Worm (Caenorhabditis elegans) whole organism, young adult: ENCODE measurements around the gene C17C3.6.

Experiments
- B0336.3 ChIP-seq: fragments of 200-800 bp; sonication (Bioruptor generic); IDR thresholded peaks from 2 replicates; pipeline ENCODE4 v1.3.6; 2022; ENCODE audit warnings: missing genetic modification characterization, missing compliant biosample characterization
- C06A6.2 ChIP-seq: fragments of 200-800 bp; sonication (Bioruptor generic); conservative IDR thresholded peaks from 2 replicates; pipeline ENCODE4 v1.3.6; 2022; ENCODE audit warnings: missing genetic modification characterization, missing compliant biosample characterization
- D2030.7 ChIP-seq: fragments of 200-800 bp; sonication (Bioruptor generic); IDR thresholded peaks from 2 replicates; pipeline ENCODE4 v1.3.6; 2022; ENCODE audit warnings: missing genetic modification reagents, missing genetic modification characterization, missing compliant biosample characterization
- F22D6.2 ChIP-seq: sonication (generic microtip); optimal IDR thresholded peaks from 2 replicates; lab custom pipeline; 2016; ENCODE audit warnings: mild to moderate bottlenecking, missing genetic modification characterization, missing compliant biosample characterization
- F23B12.7 ChIP-seq: sonication (generic microtip); optimal IDR thresholded peaks from 2 replicates; lab custom pipeline; 2017; ENCODE audit warnings: missing genetic modification characterization, mild to moderate bottlenecking, missing compliant biosample characterization, antibody characterized with exemption, moderate library complexity; ENCODE audit not compliant: insufficient read depth
- F33H1.4 ChIP-seq: fragments of 200-800 bp; sonication (Bioruptor generic); IDR thresholded peaks from 2 replicates; pipeline ENCODE4 v1.3.6; 2022; ENCODE audit warnings: missing genetic modification reagents, missing genetic modification characterization, missing compliant biosample characterization
- F49E8.2 ChIP-seq: sonication (generic microtip); optimal IDR thresholded peaks from 3 replicates; lab custom pipeline; 2017; ENCODE audit warnings: missing genetic modification characterization, mild to moderate bottlenecking, missing compliant biosample characterization, antibody characterized with exemption, moderate library complexity; ENCODE audit not compliant: insufficient read depth
- F57A8.1 ChIP-seq: fragments of 200-800 bp; sonication (Bioruptor generic); optimal IDR thresholded peaks from 2 replicates; lab custom pipeline; 2018; ENCODE audit warnings: mild to moderate bottlenecking, missing genetic modification characterization, moderate library complexity, missing compliant biosample characterization
- Y53G8AR.9 ChIP-seq: fragments of 200-800 bp; sonication (Bioruptor generic); conservative IDR thresholded peaks from 2 replicates; pipeline ENCODE4 v1.3.6; 2022; ENCODE audit warnings: missing genetic modification reagents, missing genetic modification characterization, missing compliant biosample characterization
- ZK185.1 ChIP-seq: sonication (generic microtip); optimal IDR thresholded peaks from 2 replicates; lab custom pipeline; 2016; ENCODE audit warnings: mild to moderate bottlenecking, missing genetic modification characterization, missing compliant biosample characterization; ENCODE audit not compliant: poor library complexity, severe bottlenecking
- akir-1 ChIP-seq: fragments of 200-800 bp; sonication (Bioruptor generic); optimal IDR thresholded peaks from 2 replicates; lab custom pipeline; 2018; ENCODE audit warnings: mild to moderate bottlenecking, missing genetic modification characterization, moderate library complexity, missing compliant biosample characterization
- ama-1 ChIP-seq, 3 experiments: fragments of 150-350 bp in 1 of 3; sonication (generic microtip) in 2 of 3; optimal IDR thresholded peaks; 2 replicates each; lab custom pipeline; 2014 to 2018; ENCODE audit warnings: missing biosample characterization in 2 of 3, missing genetic modification characterization in 2 of 3, missing genetic modification reagents in 2 of 3
- aptf-3 ChIP-seq: fragments of 200-800 bp; sonication (Bioruptor generic); IDR thresholded peaks from 2 replicates; pipeline ENCODE4 v1.3.6; 2022; ENCODE audit warnings: missing genetic modification characterization, missing compliant biosample characterization
- attf-3 ChIP-seq: fragments of 200-800 bp; sonication (Bioruptor generic); conservative IDR thresholded peaks from 2 replicates; pipeline ENCODE4 v1.3.6; 2022; ENCODE audit warnings: missing genetic modification reagents, missing genetic modification characterization, missing compliant biosample characterization
- ccch-3 ChIP-seq: fragments of 200-800 bp; sonication (Bioruptor generic); optimal IDR thresholded peaks from 2 replicates; lab custom pipeline; 2018; ENCODE audit warnings: mild to moderate bottlenecking, missing genetic modification characterization, missing compliant biosample characterization
- die-1 ChIP-seq: sonication (generic microtip); optimal IDR thresholded peaks from 2 replicates; lab custom pipeline; 2016; ENCODE audit warnings: missing genotype, mild to moderate bottlenecking, missing genetic modification characterization, missing compliant biosample characterization
- efl-1 ChIP-seq: fragments of 150-350 bp; optimal IDR thresholded peaks from 2 replicates; lab custom pipeline; 2014; ENCODE audit warnings: missing biosample characterization, missing genetic modification reagents, missing genetic modification characterization
- egl-44 ChIP-seq: fragments of 200-800 bp; sonication (Bioruptor generic); IDR thresholded peaks from 2 replicates; pipeline ENCODE4 v1.3.6; 2022; ENCODE audit warnings: missing genetic modification reagents, missing genetic modification characterization, missing compliant biosample characterization
- ets-4 ChIP-seq: fragments of 200-800 bp; sonication (Bioruptor generic); optimal IDR thresholded peaks from 2 replicates; lab custom pipeline; 2018; ENCODE audit warnings: mild to moderate bottlenecking, missing genetic modification characterization, missing compliant biosample characterization
- fkh-3 ChIP-seq: sonication (generic microtip); optimal IDR thresholded peaks from 2 replicates; lab custom pipeline; 2016; ENCODE audit warnings: mild to moderate bottlenecking, missing genetic modification characterization, missing compliant biosample characterization
- him-1 ChIP-seq: sonication (generic microtip); optimal IDR thresholded peaks from 2 replicates; lab custom pipeline; 2016; ENCODE audit warnings: missing genotype, missing genetic modification reagents, missing genetic modification characterization, missing compliant biosample characterization
- hlh-26 ChIP-seq: fragments of 200-800 bp; sonication (Bioruptor generic); conservative IDR thresholded peaks from 2 replicates; pipeline ENCODE4 v1.3.6; 2022; ENCODE audit warnings: missing genetic modification reagents, missing genetic modification characterization, missing compliant biosample characterization
- hmg-1.2 ChIP-seq: fragments of 200-800 bp; sonication (Bioruptor generic); IDR thresholded peaks from 2 replicates; pipeline ENCODE4 v1.3.6; 2022; ENCODE audit warnings: missing genetic modification reagents, missing genetic modification characterization, missing compliant biosample characterization
- hmg-20 ChIP-seq: fragments of 200-800 bp; sonication (Bioruptor generic); IDR thresholded peaks from 2 replicates; pipeline ENCODE4 v1.3.6; 2022; ENCODE audit warnings: missing genetic modification reagents, missing genetic modification characterization, missing compliant biosample characterization
- lag-1 ChIP-seq: fragments of 200-800 bp; sonication (Bioruptor generic); IDR thresholded peaks from 2 replicates; pipeline ENCODE4 v1.3.6; 2022; ENCODE audit warnings: missing genetic modification reagents, missing genetic modification characterization, missing compliant biosample characterization
- let-526 ChIP-seq: fragments of 200-800 bp; sonication (Bioruptor generic); IDR thresholded peaks from 2 replicates; pipeline ENCODE4 v1.3.6; 2022; ENCODE audit warnings: missing genetic modification reagents, missing genetic modification characterization, missing compliant biosample characterization
- lin-54 ChIP-seq: fragments of 200-800 bp; sonication (Bioruptor generic); optimal IDR thresholded peaks from 2 replicates; lab custom pipeline; 2018; ENCODE audit warnings: mild to moderate bottlenecking, missing genetic modification characterization, missing compliant biosample characterization
- lsl-1 ChIP-seq: fragments of 200-800 bp; sonication (Bioruptor generic); optimal IDR thresholded peaks from 2 replicates; lab custom pipeline; 2018; ENCODE audit warnings: mild to moderate bottlenecking, missing genetic modification characterization, moderate library complexity, missing compliant biosample characterization
- madf-10 ChIP-seq: sonication (generic microtip); optimal IDR thresholded peaks from 2 replicates; lab custom pipeline; 2016; ENCODE audit warnings: mild to moderate bottlenecking, missing genetic modification characterization, missing compliant biosample characterization
- mcd-1 ChIP-seq: fragments of 200-800 bp; sonication (Bioruptor generic); IDR thresholded peaks from 2 replicates; pipeline ENCODE4 v1.3.6; 2022; ENCODE audit warnings: missing genetic modification reagents, missing genetic modification characterization, missing compliant biosample characterization
- nhr-120 ChIP-seq: fragments of 200-800 bp; sonication (Bioruptor generic); IDR thresholded peaks from 2 replicates; pipeline ENCODE4 v1.3.6; 2022; ENCODE audit warnings: missing genetic modification characterization, missing compliant biosample characterization
- nhr-179 ChIP-seq: sonication (generic microtip); optimal IDR thresholded peaks from 2 replicates; lab custom pipeline; 2016; ENCODE audit warnings: mild to moderate bottlenecking, missing genetic modification characterization, missing compliant biosample characterization
- nhr-80 ChIP-seq: sonication (generic microtip); optimal IDR thresholded peaks from 2 replicates; lab custom pipeline; 2016; ENCODE audit warnings: missing genetic modification characterization, missing compliant biosample characterization
- pha-4 ChIP-seq: fragments of 150-350 bp; sonication (generic microtip); optimal IDR thresholded peaks from 2 replicates; lab custom pipeline; 2014; ENCODE audit warnings: missing biosample characterization, missing genetic modification reagents, missing genetic modification characterization
- rcor-1 ChIP-seq: fragments of 200-800 bp; sonication (Bioruptor generic); IDR thresholded peaks from 2 replicates; pipeline ENCODE4 v1.3.6; 2022; ENCODE audit warnings: missing genetic modification reagents, missing genetic modification characterization, missing compliant biosample characterization
- rec-8 ChIP-seq, 2 experiments: sonication (generic microtip); optimal IDR thresholded peaks; 2 replicates each; lab custom pipeline; 2016; ENCODE audit warnings: mild to moderate bottlenecking in 2 of 2, missing genetic modification characterization in 2 of 2, missing genetic modification reagents in 2 of 2, missing genotype in 2 of 2, missing biosample characterization in 1 of 2, missing compliant biosample characterization in 1 of 2, moderate library complexity in 1 of 2
- repo-1 ChIP-seq: sonication (generic microtip); optimal IDR thresholded peaks from 2 replicates; lab custom pipeline; 2017; ENCODE audit warnings: mild to moderate bottlenecking, missing genetic modification characterization, missing compliant biosample characterization
- rpc-1 ChIP-seq, 2 experiments: fragments of 150-350 bp in 1 of 2; sonication (generic microtip) in 1 of 2; optimal IDR thresholded peaks; 2 replicates each; lab custom pipeline; 2014 to 2018; ENCODE audit warnings: missing biosample characterization in 1 of 2, missing genetic modification characterization in 1 of 2, missing genetic modification reagents in 1 of 2, missing genotype in 1 of 2
- sdz-38 ChIP-seq: sonication (generic microtip); optimal IDR thresholded peaks from 2 replicates; lab custom pipeline; 2016; ENCODE audit warnings: missing genotype, missing genetic modification characterization, missing compliant biosample characterization
- snpc-4 ChIP-seq, 5 experiments: fragments of 150-350 bp in 1 of 5; sonication (generic microtip) in 4 of 5; optimal IDR thresholded peaks; 2 replicates each; lab custom pipeline; 2014 to 2018; ENCODE audit warnings: missing genetic modification characterization in 5 of 5, missing biosample characterization in 3 of 5, antibody characterized with exemption in 2 of 5, mild to moderate bottlenecking in 2 of 5, missing compliant biosample characterization in 2 of 5, missing genotype in 2 of 5, moderate library complexity in 2 of 5, missing genetic modification reagents in 1 of 5
- tbp1 ChIP-seq: fragments of 200-800 bp; sonication (Bioruptor generic); optimal IDR thresholded peaks from 2 replicates; lab custom pipeline; 2018; ENCODE audit warnings: mild to moderate bottlenecking, missing genetic modification characterization, missing compliant biosample characterization
- unc-130 ChIP-seq: sonication (generic microtip); optimal IDR thresholded peaks from 2 replicates; lab custom pipeline; 2016; ENCODE audit warnings: missing genetic modification reagents, missing genetic modification characterization, missing compliant biosample characterization
- ztf-28 ChIP-seq: fragments of 200-800 bp; sonication (Bioruptor generic); IDR thresholded peaks from 2 replicates; pipeline ENCODE4 v1.3.6; 2022; ENCODE audit warnings: missing genetic modification reagents, missing genetic modification characterization, missing compliant biosample characterization
- ztf-3 ChIP-seq: fragments of 200-800 bp; sonication (Bioruptor generic); optimal IDR thresholded peaks from 2 replicates; lab custom pipeline; 2018; ENCODE audit warnings: mild to moderate bottlenecking, missing genetic modification characterization, missing compliant biosample characterization

Gene C17C3.6

ce11 chrII:5544145-5544515 lies 5.7 kb upstream of the C17C3.6 start (continued):
- TF ChIP-seq ets-4 (peak; percentile 33), tbp1 (GFP tag; lab: Kevin White, UChicago) (peak; percentile 74), akir-1 (GFP tag; lab: Kevin White, UChicago) (no peak), hlh-26 (no peak), ccch-3 (GFP tag; lab: Kevin White, UChicago) (no peak), Y53G8AR.9 (GFP tag; lab: Robert Waterston, UW) (peak; percentile 37), ama-1 (optimal IDR thresholded peaks at IDR 0.05; lab: Kevin White, UChicago) (peak; percentile 98), ama-1 (GFP tag; optimal IDR thresholded peaks at IDR 0.05; lab: Kevin White, UChicago) (no peak), F22D6.2 (peak; percentile 32), ztf-3 (GFP tag; lab: Kevin White, UChicago) (no peak), madf-10 (no peak), repo-1 (no peak), C06A6.2 (GFP tag; lab: Robert Waterston, UW) (peak; percentile 78), lag-1 (GFP tag; lab: Robert Waterston, UW) (no peak), nhr-179 (tag; lab: Kevin White, UChicago) (no peak), F33H1.4 (no peak), hmg-1.2 (peak; percentile 53), D2030.7 (GFP tag; lab: Robert Waterston, UW) (no peak), F23B12.7 (peak; percentile 25), unc-130 (no peak), rcor-1 (GFP tag; lab: Robert Waterston, UW) (peak; percentile 31; the same call in 1 of the 2 replicates), hmg-20 (GFP tag; lab: Robert Waterston, UW) (0 out of 2 replicates have a peak, but pooled peaks have one; percentile 27), mcd-1 (GFP tag; lab: Robert Waterston, UW) (peak; percentile 61), lin-54 (GFP tag; lab: Kevin White, UChicago) (peak; percentile 25), ztf-28 (GFP tag; lab: Robert Waterston, UW) (no peak), fkh-3 (no peak), pha-4 (tag; lab: Kevin White, UChicago) (peak; percentile 92), B0336.3 (peak; percentile 54; the same call in 1 of the 2 replicates), F57A8.1 (no peak), egl-44 (GFP tag; lab: Robert Waterston, UW) (peak; percentile 62; the same call in 1 of the 2 replicates), F49E8.2 (tag; lab: Kevin White, UChicago) (no peak), him-1 (tag; lab: Kevin White, UChicago) (no peak), nhr-80 (peak; percentile 11), attf-3 (GFP tag; lab: Robert Waterston, UW) (peak; percentile 49), nhr-120 (no peak)

ce11 chrII:5544764-5545163 lies 5.1 kb upstream of the C17C3.6 start, which contains the start of gene ins-13:
TSS of gene ins-13 (minus strand) at chrII:5544864.
- no peak for TF ChIP-seq efl-1
- peak; percentile 29 for TF ChIP-seq ZK185.1 (tag; lab: Kevin White, UChicago)
- TF ChIP-seq aptf-3, result no peak
- no peak for TF ChIP-seq sdz-38

ce11 chrII:5547442-5547894 lies 2.4 kb upstream of the C17C3.6 start, which contains the start of gene acdh-2:
TSS of gene acdh-2 (minus strand) at chrII:5547492.
- TF ChIP-seq fkh-3 (no peak), snpc-4 (GFP tag; optimal IDR thresholded peaks at IDR 0.05; lab: Kevin White, UChicago) (no peak), snpc-4 (tag; optimal IDR thresholded peaks at IDR 0.05; lab: Kevin White, UChicago) (peak in 2 of 4 experiments; percentile 3 to 50), die-1 (no peak), rpc-1 (optimal IDR thresholded peaks at IDR 0.05; lab: Kevin White, UChicago) (no peak), rpc-1 (tag; optimal IDR thresholded peaks at IDR 0.05; lab: Kevin White, UChicago) (no peak), let-526 (no peak), lsl-1 (GFP tag; lab: Kevin White, UChicago) (no peak), F22D6.2 (no peak), rec-8 (tag; optimal IDR thresholded peaks at IDR 0.05; lab: Kevin White, UChicago) (no peak)
